Worm (Caenorhabditis elegans) whole organism, midembryonic: ENCODE measurements around the gene col-148.

Experiments used
- med-1 ChIP-seq: sonication (generic microtip); optimal IDR thresholded peaks from 2 replicates; lab custom pipeline; 2017; ENCODE audit warnings: missing genetic modification characterization, mild to moderate bottlenecking, missing compliant biosample characterization, antibody characterized with exemption, missing genetic modification reagents; ENCODE audit not compliant: insufficient read depth
- tab-1 ChIP-seq: fragments of 200-800 bp; sonication (Bioruptor generic); IDR thresholded peaks from 2 replicates; pipeline ENCODE4 v1.3.6; 2022; ENCODE audit warnings: missing genetic modification characterization, missing compliant biosample characterization

DNA sequence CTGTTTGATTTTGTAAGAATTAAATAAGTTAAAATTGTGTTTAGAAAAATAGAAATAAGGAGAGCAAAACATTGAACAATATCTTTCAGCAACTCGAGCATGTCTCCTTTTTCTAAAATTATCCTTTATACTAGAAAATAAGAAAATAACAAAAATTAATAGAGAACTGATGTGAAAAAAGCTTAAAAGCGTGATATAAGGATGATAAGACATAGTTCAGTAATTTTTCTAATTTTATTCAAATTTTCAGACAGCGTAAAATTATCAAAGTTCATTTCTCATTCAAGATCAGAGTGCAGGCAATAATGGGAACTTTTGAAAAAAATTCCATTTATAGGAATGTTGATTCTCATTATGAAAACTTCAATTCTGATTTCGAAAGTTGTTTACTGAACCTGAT, 8.2 kb upstream of the col-148 start, which contains the start of gene str-182:
- TF ChIP-seq med-1 (GFP tag; lab: Kevin White, UChicago), result no peak
- no peak for TF ChIP-seq tab-1 (GFP tag; lab: Robert Waterston, UW)
